Fruit fly (Drosophila melanogaster) whole organism, embryonic: ENCODE results near the gene BTBD9.

Experiments
- Atf3 ChIP-seq: fragments of 200-800 bp; sonication (Bioruptor generic); optimal IDR thresholded peaks from 3 replicates; lab custom pipeline; 2016; ENCODE audit warnings: missing biosample characterization, missing genetic modification characterization
- Bgb ChIP-seq: fragments of 200-800 bp; sonication (Bioruptor generic); IDR thresholded peaks from 2 replicates; pipeline ENCODE4 v1.3.6; 2022; ENCODE audit warnings: missing biosample characterization, missing genetic modification characterization; ENCODE audit not compliant: partially characterized antibody
- BtbVII ChIP-seq: fragments of 200-800 bp; sonication (Bioruptor generic); optimal IDR thresholded peaks from 3 replicates; lab custom pipeline; 2017; ENCODE audit warnings: missing biosample characterization, mild to moderate bottlenecking, missing genetic modification characterization
- CG10274 ChIP-seq: fragments of 200-800 bp; sonication (Bioruptor generic); optimal IDR thresholded peaks from 3 replicates; lab custom pipeline; 2017; ENCODE audit warnings: missing biosample characterization, mild to moderate bottlenecking, missing genetic modification characterization
- CG11456 ChIP-seq: fragments of 200-800 bp; sonication (Bioruptor generic); IDR thresholded peaks from 3 replicates; pipeline ENCODE4 v1.3.6; 2022; ENCODE audit warnings: missing biosample characterization, missing genetic modification characterization
- CG12104 ChIP-seq: fragments of 200-800 bp; sonication (Bioruptor generic); optimal IDR thresholded peaks from 3 replicates; lab custom pipeline; 2016; ENCODE audit warnings: missing biosample characterization, missing genetic modification characterization
- CG14050 ChIP-seq: fragments of 200-800 bp; sonication (Bioruptor generic); IDR thresholded peaks from 3 replicates; pipeline ENCODE4 v1.3.6; 2022; ENCODE audit warnings: missing biosample characterization, missing genetic modification characterization
- CG14441 ChIP-seq: fragments of 200-800 bp; sonication (Bioruptor generic); IDR thresholded peaks from 2 replicates; pipeline ENCODE4 v1.3.6; 2022; ENCODE audit warnings: missing biosample characterization, missing genetic modification characterization
- CG15479 ChIP-seq: fragments of 200-800 bp; sonication (Bioruptor generic); optimal IDR thresholded peaks from 3 replicates; lab custom pipeline; 2019; ENCODE audit warnings: missing biosample characterization, mild to moderate bottlenecking, missing genetic modification characterization, moderate library complexity
- CG17328 ChIP-seq: fragments of 200-800 bp; sonication (Bioruptor generic); IDR thresholded peaks from 2 replicates; pipeline ENCODE4 v1.3.6; 2022; ENCODE audit warnings: missing biosample characterization, missing genetic modification characterization
- CG18599 ChIP-seq: fragments of 200-800 bp; sonication (Bioruptor generic); optimal IDR thresholded peaks from 3 replicates; lab custom pipeline; 2017; ENCODE audit warnings: missing biosample characterization, missing genetic modification characterization, mild to moderate bottlenecking, moderate library complexity, missing genetic modification reagents
- CG30431 ChIP-seq: fragments of 200-800 bp; sonication (Bioruptor generic); optimal IDR thresholded peaks from 2 replicates; lab custom pipeline; 2017; ENCODE audit warnings: missing biosample characterization, missing genetic modification characterization
- CG32772 ChIP-seq: fragments of 200-800 bp; sonication (Bioruptor generic); IDR thresholded peaks from 2 replicates; pipeline ENCODE4 v1.3.6; 2022; ENCODE audit warnings: missing biosample characterization, missing genetic modification characterization
- CG34376 ChIP-seq: fragments of 200-800 bp; sonication (Bioruptor generic); optimal IDR thresholded peaks from 2 replicates; lab custom pipeline; 2018; ENCODE audit warnings: missing biosample characterization, mild to moderate bottlenecking, missing genetic modification characterization
- CG6272 ChIP-seq: fragments of 200-800 bp; sonication (Bioruptor generic); IDR thresholded peaks from 2 replicates; pipeline ENCODE4 v1.3.6; 2022; ENCODE audit warnings: missing biosample characterization, missing genetic modification characterization
- CG7745 ChIP-seq: fragments of 200-800 bp; sonication (Bioruptor generic); optimal IDR thresholded peaks from 2 replicates; lab custom pipeline; 2018; ENCODE audit warnings: missing biosample characterization, mild to moderate bottlenecking, missing genetic modification characterization, moderate library complexity
- CG7987 ChIP-seq: fragments of 200-800 bp; sonication (Bioruptor generic); optimal IDR thresholded peaks from 2 replicates; lab custom pipeline; 2018; ENCODE audit warnings: missing biosample characterization, mild to moderate bottlenecking, missing genetic modification characterization, moderate library complexity
- CG9727 ChIP-seq: fragments of 200-800 bp; sonication (Bioruptor generic); optimal IDR thresholded peaks from 3 replicates; lab custom pipeline; 2017; ENCODE audit warnings: missing biosample characterization, mild to moderate bottlenecking, missing genetic modification characterization
- Dad ChIP-seq: fragments of 200-800 bp; sonication (Bioruptor generic); optimal IDR thresholded peaks from 3 replicates; lab custom pipeline; 2016; ENCODE audit warnings: missing biosample characterization, missing genetic modification characterization
- Dfd ChIP-seq, 2 experiments: fragments of >200 bp; optimal IDR thresholded peaks; 2 replicates each; lab custom pipeline; 2017; ENCODE audit warnings: missing biosample characterization in 2 of 2, missing genetic modification characterization in 2 of 2
- Doc2 ChIP-seq: fragments of 200-800 bp; sonication (Bioruptor generic); IDR thresholded peaks from 2 replicates; pipeline ENCODE4 v1.3.6; 2022; ENCODE audit warnings: missing biosample characterization, missing genetic modification characterization
- E2f1 ChIP-seq: fragments of 200-800 bp; sonication (Bioruptor generic); IDR thresholded peaks from 2 replicates; pipeline ENCODE4 v1.3.6; 2022; ENCODE audit warnings: missing biosample characterization, missing genetic modification characterization
- Ets97D ChIP-seq: fragments of 200-800 bp; sonication (Bioruptor generic); optimal IDR thresholded peaks from 3 replicates; lab custom pipeline; 2016; ENCODE audit warnings: missing biosample characterization, missing genetic modification characterization
- Hey ChIP-seq: fragments of 200-800 bp; sonication (Bioruptor generic); optimal IDR thresholded peaks from 3 replicates; lab custom pipeline; 2018; ENCODE audit warnings: missing biosample characterization, mild to moderate bottlenecking, missing genetic modification characterization
- HmgD ChIP-seq: fragments of 200-800 bp; sonication (Bioruptor generic); optimal IDR thresholded peaks from 3 replicates; lab custom pipeline; 2016; ENCODE audit warnings: missing biosample characterization, missing genetic modification characterization
- Hr51 ChIP-seq, 2 experiments: fragments of 200-800 bp; sonication (Bioruptor generic); optimal IDR thresholded peaks; 2 replicates in 1 of 2; 3 replicates in 1 of 2; lab custom pipeline; 2016 to 2018; ENCODE audit warnings: missing biosample characterization in 2 of 2, missing genetic modification characterization in 2 of 2, mild to moderate bottlenecking in 1 of 2, moderate library complexity in 1 of 2
- Mad ChIP-seq: fragments of 200-800 bp; sonication (Bioruptor generic); optimal IDR thresholded peaks from 2 replicates; lab custom pipeline; 2016; ENCODE audit warnings: missing biosample characterization, missing genetic modification characterization
- NK7.1 ChIP-seq: fragments of 200-800 bp; sonication (Bioruptor generic); optimal IDR thresholded peaks from 3 replicates; lab custom pipeline; 2016; ENCODE audit warnings: missing biosample characterization, missing genetic modification characterization
- Trl ChIP-seq, 3 experiments: fragments of >200 bp in 2 of 3; fragments of 200-800 bp in 1 of 3; sonication (Bioruptor generic) in 1 of 3; optimal IDR thresholded peaks; 2 replicates in 1 of 3; 3 replicates in 2 of 3; lab custom pipeline; 2016 to 2017; ENCODE audit warnings: missing biosample characterization in 1 of 3, missing genetic modification characterization in 1 of 3
- ap ChIP-seq: fragments of 200-800 bp; sonication (Bioruptor generic); IDR thresholded peaks from 2 replicates; pipeline ENCODE4 v1.3.6; 2022; ENCODE audit warnings: missing biosample characterization, missing genetic modification characterization
- az2 ChIP-seq: fragments of 200-800 bp; sonication (Bioruptor generic); optimal IDR thresholded peaks from 3 replicates; lab custom pipeline; 2016; ENCODE audit warnings: missing biosample characterization, missing genetic modification characterization
- bsh ChIP-seq, 2 experiments: fragments of 200-800 bp; sonication (Bioruptor generic); optimal IDR thresholded peaks; 2 replicates each; lab custom pipeline; 2017 to 2018; ENCODE audit warnings: mild to moderate bottlenecking in 2 of 2, missing biosample characterization in 2 of 2, missing genetic modification characterization in 2 of 2, moderate library complexity in 1 of 2
- crc ChIP-seq: fragments of 200-800 bp; sonication (Bioruptor generic); optimal IDR thresholded peaks from 2 replicates; lab custom pipeline; 2016; ENCODE audit warnings: missing biosample characterization, missing genetic modification characterization
- crol ChIP-seq: fragments of 200-800 bp; sonication (Bioruptor generic); IDR thresholded peaks from 2 replicates; pipeline ENCODE4 v1.3.6; 2022; ENCODE audit warnings: missing biosample characterization, missing genetic modification characterization
- dati ChIP-seq: fragments of 200-800 bp; sonication (Bioruptor generic); IDR thresholded peaks from 2 replicates; pipeline ENCODE4 v1.3.6; 2022; ENCODE audit warnings: missing biosample characterization, missing genetic modification characterization
- dmrt11E ChIP-seq: fragments of 200-800 bp; sonication (Bioruptor generic); optimal IDR thresholded peaks from 3 replicates; lab custom pipeline; 2018; ENCODE audit warnings: missing biosample characterization, mild to moderate bottlenecking, missing genetic modification characterization, moderate library complexity
- ems ChIP-seq: fragments of 200-800 bp; sonication (Bioruptor generic); optimal IDR thresholded peaks from 3 replicates; lab custom pipeline; 2016; ENCODE audit warnings: missing biosample characterization, missing genetic modification characterization
- gcm ChIP-seq: fragments of 200-800 bp; sonication (Bioruptor generic); optimal IDR thresholded peaks from 2 replicates; lab custom pipeline; 2019; ENCODE audit warnings: missing biosample characterization, mild to moderate bottlenecking, missing genetic modification characterization, moderate library complexity
- h ChIP-seq: fragments of >200 bp; optimal IDR thresholded peaks from 2 replicates; lab custom pipeline; 2017
- hkb ChIP-seq, 2 experiments: fragments of 200-800 bp in 1 of 2; fragments of >200 bp in 1 of 2; sonication (Bioruptor generic) in 1 of 2; IDR thresholded peaks in 1 of 2; optimal IDR thresholded peaks in 1 of 2; 2 replicates each; pipeline versions ENCODE4 v1.3.6 to Lab custom; 2017 to 2022; ENCODE audit warnings: missing biosample characterization in 1 of 2, missing genetic modification characterization in 1 of 2
- nom ChIP-seq: fragments of 200-800 bp; sonication (Bioruptor generic); optimal IDR thresholded peaks from 2 replicates; lab custom pipeline; 2017; ENCODE audit warnings: missing biosample characterization, missing genetic modification characterization, mild to moderate bottlenecking, moderate library complexity, missing genetic modification reagents
- rib ChIP-seq: fragments of 200-800 bp; sonication (Bioruptor generic); IDR thresholded peaks from 2 replicates; pipeline ENCODE4 v1.3.6; 2022; ENCODE audit warnings: missing biosample characterization, missing genetic modification characterization
- salm ChIP-seq: fragments of 200-800 bp; sonication (Bioruptor generic); optimal IDR thresholded peaks from 2 replicates; lab custom pipeline; 2018; ENCODE audit warnings: missing biosample characterization, mild to moderate bottlenecking, missing genetic modification characterization
- sens-2 ChIP-seq: fragments of 200-800 bp; sonication (Bioruptor generic); IDR thresholded peaks from 2 replicates; pipeline ENCODE4 v1.3.6; 2022; ENCODE audit warnings: missing biosample characterization, missing genetic modification characterization
- shn ChIP-seq: fragments of 200-800 bp; sonication (Bioruptor generic); optimal IDR thresholded peaks from 3 replicates; lab custom pipeline; 2016; ENCODE audit warnings: missing biosample characterization, missing genetic modification characterization
- so ChIP-seq: fragments of 200-800 bp; sonication (Bioruptor generic); IDR thresholded peaks from 3 replicates; pipeline ENCODE4 v1.3.6; 2022; ENCODE audit warnings: missing biosample characterization, missing genetic modification characterization
- stc ChIP-seq: fragments of 200-800 bp; sonication (Bioruptor generic); IDR thresholded peaks from 2 replicates; pipeline ENCODE4 v1.3.6; 2022; ENCODE audit warnings: missing biosample characterization, missing genetic modification characterization
- tap ChIP-seq: fragments of 200-800 bp; optimal IDR thresholded peaks from 3 replicates; lab custom pipeline; 2019; ENCODE audit warnings: missing biosample characterization, mild to moderate bottlenecking, missing genetic modification characterization, moderate library complexity
- zen2 ChIP-seq: fragments of 200-800 bp; sonication (Bioruptor generic); IDR thresholded peaks from 3 replicates; pipeline ENCODE4 v1.3.6; 2022; ENCODE audit warnings: missing biosample characterization, missing genetic modification characterization; ENCODE audit not compliant: partially characterized antibody

BTBD9 gene

DNA sequence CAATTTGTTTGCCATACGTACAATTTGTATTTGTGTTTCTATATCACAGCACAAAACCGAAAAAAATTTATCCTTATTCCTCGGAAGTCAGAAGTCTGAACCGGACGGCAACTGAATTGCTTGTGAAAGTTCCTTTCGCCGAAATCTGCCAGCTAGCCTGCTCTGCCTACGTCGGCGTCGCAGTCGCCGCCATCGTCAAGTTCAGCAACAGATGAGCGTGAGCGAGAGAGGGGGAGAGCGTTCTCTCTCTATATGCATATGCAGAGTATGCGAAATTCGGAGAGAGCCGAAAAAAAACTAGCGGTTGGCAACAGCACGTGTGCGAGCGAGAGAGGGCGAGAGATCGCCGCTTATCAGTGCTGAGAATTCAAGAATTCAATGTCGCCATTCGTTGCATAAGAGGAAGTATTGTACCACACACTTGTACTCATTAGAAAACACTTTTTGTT, 16.0 kb downstream of the BTBD9 start (continued):
- TF ChIP-seq shn (GFP tag; lab: Kevin White, UChicago), result no peak
- 0 out of 2 replicates have a peak, but pooled peaks have one; percentile 7 for TF ChIP-seq CG17328 (GFP tag; lab: Robert Waterston, UW)
- 0 out of 2 replicates have a peak, but pooled peaks have one; percentile 25 for TF ChIP-seq CG32772 (GFP tag; lab: Robert Waterston, UW)
- TF ChIP-seq rib (GFP tag; lab: Robert Waterston, UW), result peak; percentile 55; the same call in 1 of the 2 replicates
- no peak for TF ChIP-seq tap (tag; lab: Kevin White, UChicago)
- no peak for TF ChIP-seq CG14441 (GFP tag; lab: Robert Waterston, UW)
- peak; percentile 55 for TF ChIP-seq BtbVII (GFP tag; lab: Kevin White, UChicago)
- peak; percentile 32; the same call in 1 of the 2 replicates for TF ChIP-seq crol (GFP tag; lab: Robert Waterston, UW)
- no peak for TF ChIP-seq Bgb (GFP tag; lab: Robert Waterston, UW)
- TF ChIP-seq CG18599 (GFP tag; lab: Kevin White, UChicago), result peak; percentile 26
- no peak for TF ChIP-seq CG9727 (GFP tag; lab: Kevin White, UChicago)
- TF ChIP-seq az2 (GFP tag; lab: Kevin White, UChicago), result no peak
- no peak for TF ChIP-seq stc
- no peak for TF ChIP-seq Dad (GFP tag; lab: Kevin White, UChicago)
- TF ChIP-seq CG7745 (tag; lab: Kevin White, UChicago), result no peak
- no peak for TF ChIP-seq CG12104 (GFP tag; lab: Kevin White, UChicago)
- TF ChIP-seq CG30431 (GFP tag; lab: Kevin White, UChicago), result no peak
- TF ChIP-seq zen2, result no peak
- no peak for TF ChIP-seq Atf3
- TF ChIP-seq Ets97D (GFP tag; lab: Kevin White, UChicago), result no peak
- peak; percentile 2 for TF ChIP-seq CG7987 (GFP tag; lab: Kevin White, UChicago)
- peak; percentile 30 for TF ChIP-seq nom (GFP tag; lab: Kevin White, UChicago)
- no peak for TF ChIP-seq dati (GFP tag; lab: Robert Waterston, UW)
- no peak for TF ChIP-seq hkb (optimal IDR thresholded peaks at IDR 0.05; lab: Kevin White, UChicago)
- no peak for TF ChIP-seq hkb (GFP tag; IDR thresholded peaks at IDR 0.05; lab: Robert Waterston, UW)
- TF ChIP-seq Mad (GFP tag; lab: Kevin White, UChicago), result no peak
- no peak for TF ChIP-seq bsh (GFP tag; optimal IDR thresholded peaks at IDR 0.05; lab: Kevin White, UChicago)
- no peak for TF ChIP-seq h (lab: Kevin White, UChicago)
- no peak for TF ChIP-seq Dfd (GFP tag; optimal IDR thresholded peaks at IDR 0.05; lab: Kevin White, UChicago)
- no peak for TF ChIP-seq salm (tag; lab: Kevin White, UChicago)
- TF ChIP-seq CG6272, result no peak
- no peak for TF ChIP-seq E2f1 (GFP tag; lab: Robert Waterston, UW)
- no peak for TF ChIP-seq so
- TF ChIP-seq CG14050, result no peak
- TF ChIP-seq dmrt11E (tag; lab: Kevin White, UChicago), result no peak
- TF ChIP-seq sens-2 (GFP tag; lab: Robert Waterston, UW), result no peak
- no peak for TF ChIP-seq HmgD (GFP tag; lab: Kevin White, UChicago)
- no peak for TF ChIP-seq CG10274 (GFP tag; lab: Kevin White, UChicago)
- peak; percentile 94 for TF ChIP-seq CG15479 (GFP tag; lab: Kevin White, UChicago)
- TF ChIP-seq crc, result no peak
- TF ChIP-seq Hey, result no peak
- no peak for TF ChIP-seq NK7.1 (GFP tag; lab: Kevin White, UChicago)
- no peak for TF ChIP-seq ems
- TF ChIP-seq CG34376 (GFP tag; lab: Kevin White, UChicago), result peak; percentile 17
- TF ChIP-seq Hr51 (GFP tag; optimal IDR thresholded peaks at IDR 0.05; lab: Kevin White, UChicago), result no peak
- TF ChIP-seq CG11456, result no peak
- peak; percentile 81 to 89 for TF ChIP-seq Trl (optimal IDR thresholded peaks at IDR 0.05; lab: Kevin White, UChicago)
- TF ChIP-seq Trl (GFP tag; optimal IDR thresholded peaks at IDR 0.05; lab: Kevin White, UChicago), result peak; percentile 1
- no peak for TF ChIP-seq gcm (GFP tag; lab: Kevin White, UChicago)
- no peak for TF ChIP-seq Doc2 (GFP tag; lab: Robert Waterston, UW)
- TF ChIP-seq ap (GFP tag; lab: Robert Waterston, UW), result no peak
